Worm (Caenorhabditis elegans): ENCODE data around the gene F47H4.2.

The F47H4.2 gene

DNA sequence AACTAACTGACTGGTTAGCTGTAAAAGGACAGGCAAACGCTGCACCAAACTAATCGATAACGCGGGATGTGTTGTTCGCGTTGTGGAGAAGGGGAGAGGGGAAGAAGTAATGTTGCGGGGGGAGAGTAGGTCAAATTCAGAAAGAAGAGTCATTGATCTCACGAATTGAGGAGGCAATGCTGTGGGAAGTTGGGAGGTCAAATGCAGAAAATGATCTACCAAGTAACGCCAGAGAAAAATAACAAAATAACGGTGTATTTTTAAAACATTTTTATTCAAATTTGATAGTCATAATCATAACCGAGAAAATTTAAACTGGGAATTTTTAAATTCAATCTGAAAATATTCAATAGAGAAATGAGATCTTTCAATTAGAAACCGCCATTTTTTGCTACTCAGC, 3.0 kb upstream of the F47H4.2 start, which contains the start of gene lsy-27:
Gene lsy-27, minus strand, starts transcription at position 101 of the 400 bp plus-strand sequence.
- TF ChIP-seq madf-6 (GFP tag; IDR thresholded peaks at IDR 0.05): peak; percentile 45; the same call in 1 of the 2 replicates
- no peak for TF ChIP-seq zfh-2 (GFP tag; conservative IDR thresholded peaks at IDR 0.05)
- peak; percentile 14 for TF ChIP-seq efl-1 (GFP tag; optimal IDR thresholded peaks at IDR 0.05)

DNA sequence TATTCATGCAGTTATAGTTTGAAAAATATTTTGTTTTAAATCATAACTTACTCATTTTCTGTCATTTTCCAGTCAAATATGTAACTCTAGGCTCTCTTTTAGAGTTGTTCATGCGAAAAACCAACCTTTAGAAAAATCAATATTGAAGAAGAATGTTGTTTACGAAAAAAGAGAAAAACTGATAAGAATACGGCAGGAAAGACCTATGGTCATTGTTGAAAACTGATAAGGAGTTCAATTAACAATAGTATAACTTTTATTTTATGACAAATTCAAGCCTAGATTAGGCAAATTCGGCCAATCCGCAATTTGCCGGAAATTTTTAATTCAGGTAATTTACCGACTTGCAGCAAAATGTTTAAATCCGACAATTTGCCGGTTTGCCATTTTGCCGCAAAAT, 23.5 kb downstream of the F47H4.2 start, which contains the start of gene Y20C6A.1:
Gene Y20C6A.1, minus strand, starts transcription at position 107 of the 400 bp plus-strand sequence.
- no peak for TF ChIP-seq tbp1 (GFP tag; optimal IDR thresholded peaks at IDR 0.05)
- TF ChIP-seq snpc-4 (GFP tag; optimal IDR thresholded peaks at IDR 0.05): no peak
- TF ChIP-seq snpc-4 (tag; optimal IDR thresholded peaks at IDR 0.05): peak in 1 of 4 experiments; percentile 44

DNA sequence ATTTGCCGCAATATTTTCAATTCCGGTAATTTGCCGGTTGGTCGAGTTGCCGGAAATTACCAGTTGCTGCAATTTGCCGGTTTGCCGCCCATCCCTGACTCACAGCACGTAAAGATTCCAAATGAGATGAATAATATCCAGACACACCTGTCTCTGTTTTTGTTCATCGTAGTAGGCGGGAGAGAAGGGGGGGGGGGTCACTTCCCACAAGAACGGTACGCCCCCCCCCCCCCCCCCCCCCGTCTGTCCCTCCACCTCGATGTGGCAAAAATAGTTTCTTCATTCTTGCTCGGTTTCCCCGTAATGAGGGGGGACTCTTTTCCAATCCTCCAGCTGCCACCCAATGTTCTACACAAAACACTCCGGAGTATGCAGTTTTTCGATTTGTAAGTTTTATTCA, 24.0 kb downstream of the F47H4.2 start, which contains the start of gene fbxb-7:
Gene fbxb-7, plus strand, starts transcription at position 267 of the 400 bp plus-strand sequence.
- TF ChIP-seq somi-1 (GFP tag; optimal IDR thresholded peaks at IDR 0.05): no peak
- TF ChIP-seq nfya-1 (tag; optimal IDR thresholded peaks at IDR 0.05; ENCODE audit: borderline replicate concordance, insufficient read depth): no peak
- no peak for TF ChIP-seq lin-54 (GFP tag; optimal IDR thresholded peaks at IDR 0.05)
- TF ChIP-seq F33H1.4 (GFP tag; IDR thresholded peaks at IDR 0.05): no peak
- TF ChIP-seq pbrm-1 (GFP tag; IDR thresholded peaks at IDR 0.05): no peak
- no peak for TF ChIP-seq lin-26 (GFP tag; IDR thresholded peaks at IDR 0.05)
- TF ChIP-seq egrh-3 (GFP tag; IDR thresholded peaks at IDR 0.05): peak; percentile 98
- no peak for TF ChIP-seq sea-2 (GFP tag; IDR thresholded peaks at IDR 0.05)
- TF ChIP-seq F52B5.7 (tag; optimal IDR thresholded peaks at IDR 0.05): no peak
- no peak for TF ChIP-seq aptf-3 (GFP tag; IDR thresholded peaks at IDR 0.05)
- no peak for TF ChIP-seq attf-3 (GFP tag; conservative IDR thresholded peaks at IDR 0.05)
- TF ChIP-seq nhr-90 (tag; optimal IDR thresholded peaks at IDR 0.05): no peak
- TF ChIP-seq ztf-3 (GFP tag; optimal IDR thresholded peaks at IDR 0.05): no peak
- no peak for TF ChIP-seq F37B4.10 (GFP tag; IDR thresholded peaks at IDR 0.05)
- TF ChIP-seq aptf-2 (GFP tag; conservative IDR thresholded peaks at IDR 0.05): peak; percentile 77; the same call in 1 of the 2 replicates
- TF ChIP-seq ZK185.1 (tag; optimal IDR thresholded peaks at IDR 0.05; ENCODE audit: poor library complexity, severe bottlenecking): no peak
- TF ChIP-seq nhr-120 (GFP tag; IDR thresholded peaks at IDR 0.05): no peak
- peak; percentile 83 for TF ChIP-seq zfh-2 (GFP tag; conservative IDR thresholded peaks at IDR 0.05)
- TF ChIP-seq nhr-27 (tag; optimal IDR thresholded peaks at IDR 0.05): no peak
- TF ChIP-seq snpc-1.3 (tag; optimal IDR thresholded peaks at IDR 0.05; ENCODE audit: insufficient read depth): no peak
- TF ChIP-seq ztf-26 (tag; optimal IDR thresholded peaks at IDR 0.05): no peak
- no peak for TF ChIP-seq F22D6.2 (tag; optimal IDR thresholded peaks at IDR 0.05)
- TF ChIP-seq hlh-26 (GFP tag; conservative IDR thresholded peaks at IDR 0.05): no peak
- TF ChIP-seq F10E7.11 (tag; optimal IDR thresholded peaks at IDR 0.05): no peak
- TF ChIP-seq F23B12.7 (tag; optimal IDR thresholded peaks at IDR 0.05; ENCODE audit: insufficient read depth): no peak

DNA sequence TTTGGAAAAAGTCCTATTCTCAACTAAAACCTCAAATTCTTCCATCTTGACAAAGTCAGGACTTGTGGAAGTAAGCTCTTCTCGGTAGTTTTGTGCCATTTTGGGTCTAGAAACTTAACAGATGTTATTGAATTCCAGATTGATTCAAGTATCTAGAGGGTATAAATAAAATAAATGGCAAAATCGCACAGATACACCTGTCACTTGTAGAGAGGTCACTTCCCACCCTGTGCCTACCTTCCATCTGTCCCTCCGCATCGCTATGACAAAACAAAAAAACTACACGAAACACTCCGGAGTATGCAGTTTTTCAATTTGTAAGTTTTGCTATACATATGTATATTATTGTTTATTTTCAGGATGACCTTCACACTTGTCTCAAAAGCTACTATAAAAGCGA, 26.8 kb downstream of the F47H4.2 start, which contains the start of gene Y20C6A.4:
Gene Y20C6A.4, plus strand, starts transcription at position 301 of the 400 bp plus-strand sequence.
- TF ChIP-seq tbx-9 (tag; optimal IDR thresholded peaks at IDR 0.05; ENCODE audit: borderline replicate concordance) (no peak), ZK185.1 (tag; optimal IDR thresholded peaks at IDR 0.05; ENCODE audit: poor library complexity, severe bottlenecking) (no peak), nfya-1 (tag; optimal IDR thresholded peaks at IDR 0.05; ENCODE audit: borderline replicate concordance, insufficient read depth) (no peak), unc-62 (GFP tag; optimal IDR thresholded peaks at IDR 0.05) (no peak), lsy-27 (tag; optimal IDR thresholded peaks at IDR 0.05; ENCODE audit: borderline replicate concordance, insufficient read depth) (no peak), madf-3 (GFP tag; IDR thresholded peaks at IDR 0.05) (no peak), repo-1 (tag; optimal IDR thresholded peaks at IDR 0.05) (no peak), lin-40 (tag; optimal IDR thresholded peaks at IDR 0.05) (no peak), hrde-1 (tag; optimal IDR thresholded peaks at IDR 0.05; ENCODE audit: borderline replicate concordance) (no peak)
